Worm (Caenorhabditis elegans) whole organism, L4 larva: ENCODE results near the gene Y43F4B.10.

Experiments used
- D1046.2 ChIP-seq: fragments of 200-800 bp; sonication (Bioruptor generic); IDR thresholded peaks from 2 replicates; pipeline ENCODE4 v1.3.6; 2022; ENCODE audit warnings: missing genetic modification characterization, missing compliant biosample characterization
- F37D6.2 ChIP-seq: sonication (generic microtip); optimal IDR thresholded peaks from 2 replicates; lab custom pipeline; 2016; ENCODE audit warnings: mild to moderate bottlenecking, missing genetic modification characterization, missing compliant biosample characterization
- F49E8.2 ChIP-seq: sonication (generic microtip); optimal IDR thresholded peaks from 2 replicates; lab custom pipeline; 2016; ENCODE audit warnings: missing compliant biosample characterization, mild to moderate bottlenecking, missing genetic modification characterization, borderline replicate concordance
- T20F7.1 ChIP-seq: fragments of 200-800 bp; sonication (Bioruptor generic); optimal IDR thresholded peaks from 2 replicates; lab custom pipeline; 2018; ENCODE audit warnings: mild to moderate bottlenecking, missing genetic modification characterization, missing compliant biosample characterization
- Y48G9A.11 ChIP-seq: fragments of 200-800 bp; sonication (Bioruptor generic); IDR thresholded peaks from 2 replicates; pipeline ENCODE4 v1.3.6; 2022; ENCODE audit warnings: missing genetic modification reagents, missing genetic modification characterization, missing compliant biosample characterization
- Y75B8A.6 ChIP-seq: fragments of 200-800 bp; sonication (Bioruptor generic); IDR thresholded peaks from 2 replicates; pipeline ENCODE4 v1.3.6; 2022; ENCODE audit warnings: missing genetic modification reagents, missing genetic modification characterization, missing compliant biosample characterization
- ZK337.2 ChIP-seq: fragments of 200-800 bp; sonication (Bioruptor generic); IDR thresholded peaks from 2 replicates; pipeline ENCODE4 v1.3.6; 2022; ENCODE audit warnings: missing genetic modification reagents, missing genetic modification characterization, missing compliant biosample characterization
- aha-1 ChIP-seq: fragments of 150-350 bp; peaks from one replicate; lab custom pipeline; 2014; ENCODE audit warnings: missing biosample characterization, missing genetic modification characterization
- aly-2 ChIP-seq: sonication (generic microtip); optimal IDR thresholded peaks from 2 replicates; lab custom pipeline; 2018; ENCODE audit warnings: missing biosample characterization, missing genetic modification characterization
- arid-1 ChIP-seq: fragments of 200-800 bp; sonication (Bioruptor generic); conservative IDR thresholded peaks from 2 replicates; pipeline ENCODE4 v1.3.6; 2022; ENCODE audit warnings: missing genetic modification reagents, missing genetic modification characterization, missing compliant biosample characterization
- ces-1 ChIP-seq: fragments of 150-350 bp; sonication (generic microtip); optimal IDR thresholded peaks from 4 replicates; lab custom pipeline; 2014; ENCODE audit warnings: missing biosample characterization, missing genetic modification reagents, missing genetic modification characterization
- daf-16 ChIP-seq, 3 experiments: sonication (generic microtip); optimal IDR thresholded peaks; 2 replicates each; lab custom pipeline; 2016 to 2017; ENCODE audit warnings: missing genetic modification characterization in 3 of 3, missing genetic modification reagents in 3 of 3, mild to moderate bottlenecking in 2 of 3, missing compliant biosample characterization in 2 of 3, missing biosample characterization in 1 of 3, moderate library complexity in 1 of 3
- daf-19 ChIP-seq: fragments of 200-800 bp; sonication (Bioruptor generic); conservative IDR thresholded peaks from 2 replicates; pipeline ENCODE4 v1.3.6; 2022; ENCODE audit warnings: missing genetic modification characterization, missing compliant biosample characterization
- dmd-9 ChIP-seq: fragments of 200-800 bp; sonication (Bioruptor generic); IDR thresholded peaks from 2 replicates; pipeline ENCODE4 v1.3.6; 2022; ENCODE audit warnings: missing genetic modification reagents, missing genetic modification characterization, missing compliant biosample characterization
- dpl-1 ChIP-seq: fragments of 150-350 bp; optimal IDR thresholded peaks from 2 replicates; lab custom pipeline; 2014; ENCODE audit warnings: missing biosample characterization, missing genetic modification reagents, missing genetic modification characterization
- duxl-1 ChIP-seq: sonication (generic microtip); optimal IDR thresholded peaks from 2 replicates; lab custom pipeline; 2016; ENCODE audit warnings: mild to moderate bottlenecking, missing genetic modification characterization, moderate library complexity, missing compliant biosample characterization; ENCODE audit not compliant: poor library complexity
- dve-1 ChIP-seq: sonication (generic microtip); optimal IDR thresholded peaks from 2 replicates; lab custom pipeline; 2017; ENCODE audit warnings: antibody characterized with exemption, mild to moderate bottlenecking, missing genetic modification characterization, missing compliant biosample characterization; ENCODE audit not compliant: insufficient read depth
- egl-43 ChIP-seq: fragments of 200-800 bp; sonication (Bioruptor generic); IDR thresholded peaks from 2 replicates; pipeline ENCODE4 v1.3.6; 2022; ENCODE audit warnings: missing genetic modification reagents, missing genetic modification characterization, missing compliant biosample characterization
- fkh-10 ChIP-seq: fragments of 150-350 bp; optimal IDR thresholded peaks from 2 replicates; lab custom pipeline; 2014; ENCODE audit warnings: missing biosample characterization, missing genetic modification reagents, missing genetic modification characterization
- fos-1 ChIP-seq: fragments of 150-350 bp; optimal IDR thresholded peaks from 2 replicates; lab custom pipeline; 2014; ENCODE audit warnings: missing biosample characterization, missing genetic modification characterization
- gei-8 ChIP-seq: fragments of 200-800 bp; sonication (Bioruptor generic); optimal IDR thresholded peaks from 2 replicates; lab custom pipeline; 2018; ENCODE audit warnings: mild to moderate bottlenecking, missing genetic modification characterization, missing compliant biosample characterization
- hif-1 ChIP-seq, 2 experiments: sonication (generic microtip); optimal IDR thresholded peaks; 2 replicates each; lab custom pipeline; 2016 to 2017; ENCODE audit warnings: missing compliant biosample characterization in 2 of 2, missing genetic modification characterization in 2 of 2, missing genetic modification reagents in 2 of 2, missing genotype in 2 of 2, mild to moderate bottlenecking in 1 of 2
- hlh-11 ChIP-seq: fragments of 200-800 bp; sonication (Bioruptor generic); optimal IDR thresholded peaks from 2 replicates; lab custom pipeline; 2018; ENCODE audit warnings: mild to moderate bottlenecking, missing genetic modification characterization, missing compliant biosample characterization
- hmg-1.1 ChIP-seq: fragments of 200-800 bp; sonication (Bioruptor generic); IDR thresholded peaks from 2 replicates; pipeline ENCODE4 v1.3.6; 2022; ENCODE audit warnings: missing genetic modification reagents, missing genetic modification characterization, missing compliant biosample characterization
- jun-1 ChIP-seq: fragments of 150-350 bp; optimal IDR thresholded peaks from 2 replicates; lab custom pipeline; 2014; ENCODE audit warnings: missing biosample characterization, missing genetic modification reagents, missing genetic modification characterization
- lim-7 ChIP-seq: fragments of 200-800 bp; sonication (Bioruptor generic); IDR thresholded peaks from 2 replicates; pipeline ENCODE4 v1.3.6; 2022; ENCODE audit warnings: missing genetic modification characterization, missing compliant biosample characterization
- lin-1 ChIP-seq: fragments of 200-800 bp; sonication (Bioruptor generic); IDR thresholded peaks from 2 replicates; pipeline ENCODE4 v1.3.6; 2022; ENCODE audit warnings: missing genetic modification reagents, missing genetic modification characterization, missing compliant biosample characterization
- lin-38 ChIP-seq: fragments of 200-800 bp; sonication (Bioruptor generic); IDR thresholded peaks from 2 replicates; pipeline ENCODE4 v1.3.6; 2022; ENCODE audit warnings: missing genetic modification reagents, missing genetic modification characterization, missing compliant biosample characterization
- mdl-1 ChIP-seq, 2 experiments: fragments of 150-350 bp in 1 of 2; sonication (generic microtip) in 1 of 2; optimal IDR thresholded peaks; 2 replicates each; lab custom pipeline; 2014 to 2017; ENCODE audit warnings: missing biosample characterization in 2 of 2, missing genetic modification characterization in 2 of 2
- mdt-29 ChIP-seq: fragments of 200-800 bp; sonication (Bioruptor generic); IDR thresholded peaks from 2 replicates; pipeline ENCODE4 v1.3.6; 2022; ENCODE audit warnings: missing genetic modification reagents, missing genetic modification characterization, missing compliant biosample characterization
- mep-1 ChIP-seq: fragments of 150-350 bp; sonication (generic microtip); optimal IDR thresholded peaks from 3 replicates; lab custom pipeline; 2014; ENCODE audit warnings: missing biosample characterization, missing genetic modification characterization
- mes-2 ChIP-seq: sonication (generic microtip); optimal IDR thresholded peaks from 2 replicates; lab custom pipeline; 2016; ENCODE audit warnings: missing genotype, mild to moderate bottlenecking, missing genetic modification characterization, missing compliant biosample characterization; ENCODE audit not compliant: poor library complexity, severe bottlenecking
- mxl-3 ChIP-seq: fragments of 200-800 bp; sonication (Bioruptor generic); optimal IDR thresholded peaks from 2 replicates; lab custom pipeline; 2018; ENCODE audit warnings: mild to moderate bottlenecking, missing genetic modification characterization, missing compliant biosample characterization
- nhr-102 ChIP-seq: sonication (generic microtip); optimal IDR thresholded peaks from 2 replicates; lab custom pipeline; 2016; ENCODE audit warnings: mild to moderate bottlenecking, missing genetic modification characterization, moderate library complexity, missing compliant biosample characterization
- nhr-11 ChIP-seq: fragments of 150-350 bp; optimal IDR thresholded peaks from 2 replicates; lab custom pipeline; 2014; ENCODE audit warnings: missing biosample characterization, missing genetic modification characterization
- nhr-25 ChIP-seq: sonication (generic microtip); optimal IDR thresholded peaks from 2 replicates; lab custom pipeline; 2017; ENCODE audit warnings: missing genetic modification characterization, mild to moderate bottlenecking, missing compliant biosample characterization, antibody characterized with exemption, moderate library complexity, borderline replicate concordance; ENCODE audit not compliant: insufficient read depth
- nhr-28 ChIP-seq: fragments of 150-350 bp; optimal IDR thresholded peaks from 2 replicates; lab custom pipeline; 2014; ENCODE audit warnings: missing biosample characterization, missing genetic modification characterization
- nhr-42 ChIP-seq: fragments of 200-800 bp; sonication (Bioruptor generic); IDR thresholded peaks from 2 replicates; pipeline ENCODE4 v1.3.6; 2022; ENCODE audit warnings: missing genetic modification characterization, missing compliant biosample characterization
- nhr-6 ChIP-seq: fragments of 150-350 bp; optimal IDR thresholded peaks from 2 replicates; lab custom pipeline; 2014; ENCODE audit warnings: missing biosample characterization, missing genetic modification characterization
- nhr-77 ChIP-seq: fragments of 150-350 bp; optimal IDR thresholded peaks from 2 replicates; lab custom pipeline; 2014; ENCODE audit warnings: missing biosample characterization, missing genetic modification characterization
- pqm-1 ChIP-seq: sonication (generic microtip); optimal IDR thresholded peaks from 2 replicates; lab custom pipeline; 2017; ENCODE audit warnings: missing biosample characterization, missing genetic modification characterization
- saeg-2 ChIP-seq: fragments of 200-800 bp; sonication (Bioruptor generic); IDR thresholded peaks from 2 replicates; pipeline ENCODE4 v1.3.6; 2022; ENCODE audit warnings: missing genetic modification reagents, missing genetic modification characterization, missing compliant biosample characterization
- skn-1 ChIP-seq: fragments of 150-350 bp; optimal IDR thresholded peaks from 2 replicates; lab custom pipeline; 2014; ENCODE audit warnings: missing biosample characterization, missing genetic modification characterization
- snpc-1.2 ChIP-seq: fragments of 200-800 bp; sonication (Bioruptor generic); IDR thresholded peaks from 2 replicates; pipeline ENCODE4 v1.3.6; 2022; ENCODE audit warnings: missing genetic modification reagents, missing genetic modification characterization, missing compliant biosample characterization
- spr-1 ChIP-seq: sonication (generic microtip); optimal IDR thresholded peaks from 2 replicates; lab custom pipeline; 2016; ENCODE audit warnings: mild to moderate bottlenecking, missing genetic modification characterization, missing compliant biosample characterization
- unc-130 ChIP-seq: sonication (generic microtip); optimal IDR thresholded peaks from 2 replicates; lab custom pipeline; 2016; ENCODE audit warnings: missing genetic modification reagents, missing genetic modification characterization, missing compliant biosample characterization
- unc-62 ChIP-seq, 3 experiments: fragments of 150-350 bp in 1 of 3; sonication (generic microtip); optimal IDR thresholded peaks in 2 of 3; peaks in 1 of 3; 1 replicate in 1 of 3; 2 replicates in 2 of 3; lab custom pipeline; 2014 to 2017; ENCODE audit warnings: missing biosample characterization in 3 of 3, missing genetic modification characterization in 3 of 3, missing genetic modification reagents in 3 of 3, missing genotype in 1 of 3
- vab-7 ChIP-seq: fragments of 200-800 bp; sonication (Bioruptor generic); IDR thresholded peaks from 2 replicates; pipeline ENCODE4 v1.3.6; 2022; ENCODE audit warnings: missing genetic modification reagents, missing genetic modification characterization, missing compliant biosample characterization
- ztf-7 ChIP-seq: fragments of 150-350 bp; optimal IDR thresholded peaks from 2 replicates; lab custom pipeline; 2014; ENCODE audit warnings: missing biosample characterization, missing genetic modification characterization

Gene Y43F4B.10

ce11 chrIII:13268856-13269255 lies 45.0 kb upstream of the Y43F4B.10 start, which contains the start of gene cpf-2 (continued):
- TF ChIP-seq F37D6.2: peak; percentile 30
- TF ChIP-seq Y48G9A.11 (GFP tag; lab: Robert Waterston, UW): no peak
- no peak for TF ChIP-seq nhr-28
- 0 out of 2 replicates have a peak, but pooled peaks have one; percentile 27 for TF ChIP-seq arid-1 (GFP tag; lab: Robert Waterston, UW)
- TF ChIP-seq pqm-1 (tag; lab: Kevin White, UChicago): no peak
- TF ChIP-seq D1046.2 (GFP tag; lab: Robert Waterston, UW): no peak
- no peak for TF ChIP-seq snpc-1.2
- peak; percentile 76 for TF ChIP-seq egl-43 (GFP tag; lab: Robert Waterston, UW)
- peak; percentile 54; the same call in 1 of the 2 replicates for TF ChIP-seq ZK337.2
- TF ChIP-seq hlh-11 (tag; lab: Kevin White, UChicago): peak; percentile 61
- TF ChIP-seq skn-1 (tag; lab: Kevin White, UChicago): no peak
- peak; percentile 95 for TF ChIP-seq mes-2 (tag; lab: Kevin White, UChicago)
- peak; percentile 58 for TF ChIP-seq ztf-7 (tag; lab: Kevin White, UChicago)
- TF ChIP-seq nhr-6: peak; percentile 61
- peak; percentile 73 for TF ChIP-seq duxl-1 (tag; lab: Kevin White, UChicago)
- TF ChIP-seq daf-16 (GFP tag; optimal IDR thresholded peaks at IDR 0.05; lab: Kevin White, UChicago): peak in 1 of 2 experiments; percentile 3
- TF ChIP-seq daf-16 (tag; optimal IDR thresholded peaks at IDR 0.05; lab: Kevin White, UChicago): peak; percentile 52
- no peak for TF ChIP-seq fos-1 (tag; lab: Kevin White, UChicago)
- peak; percentile 78 for TF ChIP-seq hmg-1.1
- TF ChIP-seq spr-1 (tag; lab: Kevin White, UChicago): peak; percentile 65
- TF ChIP-seq dve-1 (tag; lab: Kevin White, UChicago): peak; percentile 49
- TF ChIP-seq saeg-2 (GFP tag; lab: Robert Waterston, UW): 0 out of 2 replicates have a peak, but pooled peaks have one; percentile 25
- peak in 1 of 2 experiments; percentile 74 for TF ChIP-seq unc-62 (GFP tag; optimal IDR thresholded peaks at IDR 0.05 in 1 of 2; lab: Kevin White, UChicago)
- no peak for TF ChIP-seq unc-62 (tag; optimal IDR thresholded peaks at IDR 0.05; lab: Kevin White, UChicago)
- TF ChIP-seq lin-1: no peak
- peak; percentile 73 for TF ChIP-seq mep-1 (tag; lab: Kevin White, UChicago)
- peak; percentile 17 for TF ChIP-seq ces-1 (GFP tag; lab: Kevin White, UChicago)
- TF ChIP-seq nhr-77 (tag; lab: Kevin White, UChicago): no peak
- TF ChIP-seq mxl-3 (GFP tag; lab: Kevin White, UChicago): peak; percentile 53
- peak; percentile 63; the same call in 1 of the 2 replicates for TF ChIP-seq lim-7 (GFP tag; lab: Robert Waterston, UW)
- TF ChIP-seq aly-2 (tag; lab: Kevin White, UChicago): no peak
- peak; percentile 59 for TF ChIP-seq dpl-1 (GFP tag; lab: Kevin White, UChicago)
- peak in 1 of 2 experiments; percentile 48 for TF ChIP-seq hif-1 (tag; optimal IDR thresholded peaks at IDR 0.05; lab: Kevin White, UChicago)
- peak; percentile 31; the same call in 1 of the 2 replicates for TF ChIP-seq dmd-9 (GFP tag; lab: Robert Waterston, UW)
- no peak for TF ChIP-seq Y75B8A.6
- no peak for TF ChIP-seq mdt-29 (GFP tag; lab: Robert Waterston, UW)
- 0 out of 2 replicates have a peak, but pooled peaks have one; percentile 22 for TF ChIP-seq vab-7 (GFP tag; lab: Robert Waterston, UW)
- TF ChIP-seq nhr-42: 0 out of 2 replicates have a peak, but pooled peaks have one; percentile 59
- TF ChIP-seq F49E8.2 (tag; lab: Kevin White, UChicago): no peak

DNA sequence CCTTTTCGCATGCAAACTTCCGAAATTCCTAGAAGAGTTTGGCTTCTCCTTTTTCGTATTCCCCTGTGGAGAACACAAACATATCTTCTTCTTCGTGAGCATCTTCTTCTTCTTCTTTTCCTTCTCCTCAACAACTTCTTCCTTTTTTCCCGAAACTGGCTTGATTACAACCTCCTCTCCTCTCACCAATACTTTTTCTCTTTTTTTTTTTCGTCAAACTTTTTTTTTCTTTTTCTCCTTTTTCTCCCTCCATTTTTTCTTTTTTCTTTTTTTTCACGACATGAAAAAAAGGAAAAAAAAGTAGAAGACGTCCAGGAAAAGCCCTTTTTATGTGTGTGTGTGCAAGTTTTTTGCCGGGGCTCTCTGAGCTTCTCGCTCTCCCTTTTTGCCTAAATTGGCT lies 43.0 kb upstream of the Y43F4B.10 start:
- TF ChIP-seq fkh-10 (GFP tag; lab: Kevin White, UChicago) (peak; percentile 53), mdl-1 (tag; optimal IDR thresholded peaks at IDR 0.05; lab: Kevin White, UChicago) (peak in 1 of 2 experiments; percentile 10), nhr-11 (tag; lab: Kevin White, UChicago) (no peak), gei-8 (GFP tag; lab: Kevin White, UChicago) (no peak), nhr-102 (tag; lab: Kevin White, UChicago) (no peak), nhr-25 (tag; lab: Kevin White, UChicago) (no peak), T20F7.1 (GFP tag; lab: Kevin White, UChicago) (no peak), lin-38 (GFP tag; lab: Robert Waterston, UW) (no peak), snpc-1.2 (no peak), jun-1 (tag; lab: Kevin White, UChicago) (no peak), mep-1 (tag; lab: Kevin White, UChicago) (peak; percentile 34), aha-1 (peak; percentile 48), egl-43 (GFP tag; lab: Robert Waterston, UW) (no peak), unc-130 (GFP tag; lab: Kevin White, UChicago) (no peak), skn-1 (tag; lab: Kevin White, UChicago) (no peak), vab-7 (GFP tag; lab: Robert Waterston, UW) (no peak), daf-19 (GFP tag; lab: Robert Waterston, UW) (no peak), ztf-7 (tag; lab: Kevin White, UChicago) (no peak)
